Fruit fly (Drosophila melanogaster) whole organism, pupa: ENCODE measurements around the gene Jon66Ci.

ENCODE experiments used
- CG34367 ChIP-seq: fragments of 200-800 bp; sonication (Bioruptor generic); optimal IDR thresholded peaks from 2 replicates; lab custom pipeline; 2018; ENCODE audit warnings: missing biosample characterization, mild to moderate bottlenecking, missing genetic modification characterization
- CG8301 ChIP-seq: fragments of 200-800 bp; sonication (Bioruptor generic); optimal IDR thresholded peaks from 2 replicates; lab custom pipeline; 2018; ENCODE audit warnings: missing biosample characterization, mild to moderate bottlenecking, missing genetic modification characterization
- D1 ChIP-seq: fragments of 200-800 bp; sonication (Bioruptor generic); optimal IDR thresholded peaks from 2 replicates; lab custom pipeline; 2018; ENCODE audit warnings: missing biosample characterization, mild to moderate bottlenecking, missing genetic modification characterization, moderate library complexity
- EcR ChIP-seq: fragments of 200-800 bp; sonication (Bioruptor generic); optimal IDR thresholded peaks from 3 replicates; lab custom pipeline; 2019; ENCODE audit warnings: missing biosample characterization, missing genetic modification characterization, mild to moderate bottlenecking, moderate library complexity, missing genetic modification reagents

- TF ChIP-seq EcR (no peak), CG34367 (tag; lab: Kevin White, UChicago) (no peak), CG8301 (tag; lab: Kevin White, UChicago) (no peak), D1 (tag; lab: Kevin White, UChicago) (no peak)
Observed at dm6 chr3L:8370922-8371321, 20.4 kb upstream of the Jon66Ci start.
